Fruit fly (Drosophila melanogaster) whole organism, embryonic: ENCODE results near the gene CG8135.
A peak's percentile ranks its signal among the peaks of the same experiment; 100 is the strongest.

Experiments used
- Abd-B ChIP-seq: fragments of 200-800 bp; sonication (Bioruptor generic); optimal IDR thresholded peaks from 2 replicates; lab custom pipeline; 2018; ENCODE audit warnings: missing biosample characterization, mild to moderate bottlenecking, missing genetic modification characterization, moderate library complexity
- Bdp1 ChIP-seq: fragments of 200-800 bp; sonication (Bioruptor generic); optimal IDR thresholded peaks from 3 replicates; lab custom pipeline; 2016; ENCODE audit warnings: missing biosample characterization, missing genetic modification characterization
- C15 ChIP-seq: fragments of 200-800 bp; sonication (Bioruptor generic); IDR thresholded peaks from 3 replicates; pipeline ENCODE4 v1.3.6; 2022; ENCODE audit warnings: missing biosample characterization, missing genetic modification characterization
- CG10209 ChIP-seq: fragments of 200-800 bp; sonication (Bioruptor generic); optimal IDR thresholded peaks from 3 replicates; lab custom pipeline; 2017; ENCODE audit warnings: missing biosample characterization, mild to moderate bottlenecking, missing genetic modification characterization, missing genetic modification reagents
- CG11093 ChIP-seq: fragments of 200-800 bp; sonication (Bioruptor generic); IDR thresholded peaks from 3 replicates; pipeline ENCODE4 v1.3.6; 2022; ENCODE audit warnings: missing biosample characterization, missing genetic modification characterization
- CG11504 ChIP-seq: fragments of 200-800 bp; sonication (Bioruptor generic); optimal IDR thresholded peaks from 3 replicates; lab custom pipeline; 2019; ENCODE audit warnings: missing biosample characterization, mild to moderate bottlenecking, missing genetic modification characterization, moderate library complexity
- CG12219 ChIP-seq: fragments of 200-800 bp; sonication (Bioruptor generic); optimal IDR thresholded peaks from 3 replicates; lab custom pipeline; 2018; ENCODE audit warnings: missing biosample characterization, mild to moderate bottlenecking, missing genetic modification characterization
- CG13624 ChIP-seq: fragments of 200-800 bp; sonication (Bioruptor generic); optimal IDR thresholded peaks from 2 replicates; lab custom pipeline; 2016; ENCODE audit warnings: missing biosample characterization, missing genetic modification characterization
- CG15011 ChIP-seq: fragments of 200-800 bp; sonication (Bioruptor generic); optimal IDR thresholded peaks from 3 replicates; lab custom pipeline; 2018; ENCODE audit warnings: missing biosample characterization, mild to moderate bottlenecking, missing genetic modification characterization
- CG15696 ChIP-seq: fragments of 200-800 bp; sonication (Bioruptor generic); optimal IDR thresholded peaks from 2 replicates; lab custom pipeline; 2019; ENCODE audit warnings: missing biosample characterization, mild to moderate bottlenecking, missing genetic modification characterization, moderate library complexity
- CG16815 ChIP-seq: fragments of 200-800 bp; sonication (Bioruptor generic); optimal IDR thresholded peaks from 3 replicates; lab custom pipeline; 2017; ENCODE audit warnings: missing biosample characterization, mild to moderate bottlenecking, missing genetic modification characterization
- CG17361 ChIP-seq: fragments of 200-800 bp; sonication (Bioruptor generic); IDR thresholded peaks from 3 replicates; pipeline ENCODE4 v1.3.6; 2022; ENCODE audit warnings: missing biosample characterization, missing genetic modification characterization
- CG1832 ChIP-seq: fragments of 200-800 bp; sonication (Bioruptor generic); optimal IDR thresholded peaks from 2 replicates; lab custom pipeline; 2017; ENCODE audit warnings: missing biosample characterization, mild to moderate bottlenecking, missing genetic modification characterization, inconsistent platforms
- CG18764 ChIP-seq: fragments of 200-800 bp; sonication (Bioruptor generic); optimal IDR thresholded peaks from 3 replicates; lab custom pipeline; 2016; ENCODE audit warnings: missing biosample characterization, missing genetic modification characterization
- CG2129 ChIP-seq: fragments of 200-800 bp; sonication (Bioruptor generic); IDR thresholded peaks from 2 replicates; pipeline ENCODE4 v1.3.6; 2022; ENCODE audit warnings: missing biosample characterization, missing genetic modification characterization; ENCODE audit not compliant: partially characterized antibody
- CG2889 ChIP-seq: fragments of 200-800 bp; sonication (Bioruptor generic); IDR thresholded peaks from 3 replicates; pipeline ENCODE4 v1.3.6; 2022; ENCODE audit warnings: missing biosample characterization, missing genetic modification characterization
- CG3065 ChIP-seq: fragments of 200-800 bp; sonication (Bioruptor generic); optimal IDR thresholded peaks from 2 replicates; lab custom pipeline; 2016; ENCODE audit warnings: missing biosample characterization, missing genetic modification characterization
- CG31224 ChIP-seq: fragments of 200-800 bp; sonication (Bioruptor generic); IDR thresholded peaks from 2 replicates; pipeline ENCODE4 v1.3.6; 2022; ENCODE audit warnings: missing biosample characterization, missing genetic modification characterization
- CG3407 ChIP-seq: fragments of 200-800 bp; sonication (Bioruptor generic); optimal IDR thresholded peaks from 2 replicates; lab custom pipeline; 2018; ENCODE audit warnings: missing biosample characterization, mild to moderate bottlenecking, missing genetic modification characterization
- CG34224 ChIP-seq: fragments of 200-800 bp; sonication (Bioruptor generic); IDR thresholded peaks from 3 replicates; pipeline ENCODE4 v1.3.6; 2022; ENCODE audit warnings: missing biosample characterization, missing genetic modification characterization; ENCODE audit not compliant: partially characterized antibody
- CG3847 ChIP-seq: fragments of 200-800 bp; sonication (Bioruptor generic); IDR thresholded peaks from 2 replicates; pipeline ENCODE4 v1.3.6; 2022; ENCODE audit warnings: missing biosample characterization, missing genetic modification characterization
- CG4424 ChIP-seq: fragments of 200-800 bp; sonication (Bioruptor generic); optimal IDR thresholded peaks from 3 replicates; lab custom pipeline; 2016; ENCODE audit warnings: missing biosample characterization, missing genetic modification characterization
- CG4820 ChIP-seq: fragments of 200-800 bp; sonication (Bioruptor generic); optimal IDR thresholded peaks from 3 replicates; lab custom pipeline; 2016; ENCODE audit warnings: missing biosample characterization, missing genetic modification characterization
- CG8944 ChIP-seq: fragments of 200-800 bp; sonication (Bioruptor generic); optimal IDR thresholded peaks from 3 replicates; lab custom pipeline; 2016; ENCODE audit warnings: missing biosample characterization, missing genetic modification characterization
- CG9932 ChIP-seq: fragments of 200-800 bp; sonication (Bioruptor generic); IDR thresholded peaks from 2 replicates; pipeline ENCODE4 v1.3.6; 2022; ENCODE audit warnings: missing biosample characterization, missing genetic modification characterization
- Dip2 ChIP-seq: fragments of 200-800 bp; sonication (Bioruptor generic); IDR thresholded peaks from 2 replicates; pipeline ENCODE4 v1.3.6; 2022; ENCODE audit warnings: missing biosample characterization, missing genetic modification characterization
- Gug ChIP-seq: fragments of 200-800 bp; sonication (Bioruptor generic); IDR thresholded peaks from 4 replicates; pipeline ENCODE4 v1.3.6; 2022; ENCODE audit warnings: missing biosample characterization, missing genetic modification characterization
- Hand ChIP-seq: fragments of 200-800 bp; sonication (Bioruptor generic); optimal IDR thresholded peaks from 2 replicates; lab custom pipeline; 2017; ENCODE audit warnings: mild to moderate bottlenecking, missing biosample characterization, missing genetic modification reagents, missing genetic modification characterization
- Hr51 ChIP-seq, 2 experiments: fragments of 200-800 bp; sonication (Bioruptor generic); optimal IDR thresholded peaks; 2 replicates in 1 of 2; 3 replicates in 1 of 2; lab custom pipeline; 2016 to 2018; ENCODE audit warnings: missing biosample characterization in 2 of 2, missing genetic modification characterization in 2 of 2, mild to moderate bottlenecking in 1 of 2, moderate library complexity in 1 of 2
- Mes4 ChIP-seq: fragments of 200-800 bp; sonication (Bioruptor generic); optimal IDR thresholded peaks from 2 replicates; lab custom pipeline; 2016; ENCODE audit warnings: missing biosample characterization, missing genetic modification characterization
- Oaz ChIP-seq: fragments of 200-800 bp; sonication (Bioruptor generic); IDR thresholded peaks from 2 replicates; pipeline ENCODE4 v1.3.6; 2022; ENCODE audit warnings: missing biosample characterization, missing genetic modification characterization
- Oli ChIP-seq: fragments of 200-800 bp; sonication (Bioruptor generic); optimal IDR thresholded peaks from 2 replicates; lab custom pipeline; 2018; ENCODE audit warnings: missing biosample characterization, mild to moderate bottlenecking, missing genetic modification characterization, moderate library complexity
- Opbp ChIP-seq: fragments of 200-800 bp; sonication (Bioruptor generic); IDR thresholded peaks from 3 replicates; pipeline ENCODE4 v1.3.6; 2022; ENCODE audit warnings: missing biosample characterization, missing genetic modification characterization; ENCODE audit not compliant: partially characterized antibody
- Sin3A ChIP-seq: fragments of >200 bp; optimal IDR thresholded peaks from 2 replicates; lab custom pipeline; 2018
- Sox102F ChIP-seq: fragments of 200-800 bp; sonication (Bioruptor generic); optimal IDR thresholded peaks from 2 replicates; lab custom pipeline; 2018; ENCODE audit warnings: missing biosample characterization, mild to moderate bottlenecking, missing genetic modification characterization, moderate library complexity
- Spps ChIP-seq: fragments of 200-800 bp; sonication (Bioruptor generic); optimal IDR thresholded peaks from 2 replicates; lab custom pipeline; 2018; ENCODE audit warnings: missing biosample characterization, mild to moderate bottlenecking, missing genetic modification characterization
- br ChIP-seq: fragments of >200 bp; optimal IDR thresholded peaks from 2 replicates; lab custom pipeline; 2017
- btn ChIP-seq: fragments of 200-800 bp; sonication (Bioruptor generic); optimal IDR thresholded peaks from 2 replicates; lab custom pipeline; 2016; ENCODE audit warnings: missing biosample characterization, missing genetic modification characterization
- cad ChIP-seq: fragments of >200 bp; optimal IDR thresholded peaks from 2 replicates; lab custom pipeline; 2017; ENCODE audit warnings: missing biosample characterization, missing genetic modification characterization
- dimm ChIP-seq: fragments of 200-800 bp; sonication (Bioruptor generic); IDR thresholded peaks from 2 replicates; pipeline ENCODE4 v1.3.6; 2022; ENCODE audit warnings: missing biosample characterization, missing genetic modification characterization
- dm ChIP-seq: fragments of 200-800 bp; sonication (Bioruptor generic); optimal IDR thresholded peaks from 3 replicates; lab custom pipeline; 2016; ENCODE audit warnings: missing biosample characterization, missing genetic modification characterization
- gcm2 ChIP-seq: fragments of 200-800 bp; sonication (Bioruptor generic); optimal IDR thresholded peaks from 2 replicates; lab custom pipeline; 2016; ENCODE audit warnings: missing biosample characterization, missing genetic modification characterization
- gfzf ChIP-seq: fragments of 200-800 bp; sonication (Bioruptor generic); optimal IDR thresholded peaks from 2 replicates; lab custom pipeline; 2016; ENCODE audit warnings: missing biosample characterization, mild to moderate bottlenecking, missing genetic modification characterization, moderate library complexity
- ind ChIP-seq: fragments of 200-800 bp; sonication (Bioruptor generic); optimal IDR thresholded peaks from 3 replicates; lab custom pipeline; 2016; ENCODE audit warnings: missing biosample characterization, missing genetic modification characterization
- knrl ChIP-seq: fragments of 200-800 bp; sonication (Bioruptor generic); IDR thresholded peaks from 3 replicates; pipeline ENCODE4 v1.3.6; 2022; ENCODE audit warnings: missing biosample characterization, missing genetic modification characterization; ENCODE audit not compliant: partially characterized antibody
- nerfin-2 ChIP-seq: fragments of 200-800 bp; sonication (Bioruptor generic); IDR thresholded peaks from 2 replicates; pipeline ENCODE4 v1.3.6; 2022; ENCODE audit warnings: missing biosample characterization, missing genetic modification characterization; ENCODE audit not compliant: partially characterized antibody
- phol ChIP-seq: fragments of 200-800 bp; sonication (Bioruptor generic); optimal IDR thresholded peaks from 3 replicates; lab custom pipeline; 2018; ENCODE audit warnings: missing biosample characterization, mild to moderate bottlenecking, missing genetic modification characterization, moderate library complexity
- slbo ChIP-seq: fragments of 200-800 bp; sonication (Bioruptor generic); IDR thresholded peaks from 2 replicates; pipeline ENCODE4 v1.3.6; 2022; ENCODE audit warnings: missing biosample characterization, missing genetic modification characterization
- trem ChIP-seq: fragments of 200-800 bp; optimal IDR thresholded peaks from 3 replicates; lab custom pipeline; 2019; ENCODE audit warnings: missing biosample characterization, mild to moderate bottlenecking, missing genetic modification characterization, moderate library complexity
- vfl ChIP-seq: fragments of 200-800 bp; sonication (Bioruptor generic); optimal IDR thresholded peaks from 2 replicates; lab custom pipeline; 2016; ENCODE audit warnings: missing biosample characterization, missing genetic modification characterization

The CG8135 gene

DNA sequence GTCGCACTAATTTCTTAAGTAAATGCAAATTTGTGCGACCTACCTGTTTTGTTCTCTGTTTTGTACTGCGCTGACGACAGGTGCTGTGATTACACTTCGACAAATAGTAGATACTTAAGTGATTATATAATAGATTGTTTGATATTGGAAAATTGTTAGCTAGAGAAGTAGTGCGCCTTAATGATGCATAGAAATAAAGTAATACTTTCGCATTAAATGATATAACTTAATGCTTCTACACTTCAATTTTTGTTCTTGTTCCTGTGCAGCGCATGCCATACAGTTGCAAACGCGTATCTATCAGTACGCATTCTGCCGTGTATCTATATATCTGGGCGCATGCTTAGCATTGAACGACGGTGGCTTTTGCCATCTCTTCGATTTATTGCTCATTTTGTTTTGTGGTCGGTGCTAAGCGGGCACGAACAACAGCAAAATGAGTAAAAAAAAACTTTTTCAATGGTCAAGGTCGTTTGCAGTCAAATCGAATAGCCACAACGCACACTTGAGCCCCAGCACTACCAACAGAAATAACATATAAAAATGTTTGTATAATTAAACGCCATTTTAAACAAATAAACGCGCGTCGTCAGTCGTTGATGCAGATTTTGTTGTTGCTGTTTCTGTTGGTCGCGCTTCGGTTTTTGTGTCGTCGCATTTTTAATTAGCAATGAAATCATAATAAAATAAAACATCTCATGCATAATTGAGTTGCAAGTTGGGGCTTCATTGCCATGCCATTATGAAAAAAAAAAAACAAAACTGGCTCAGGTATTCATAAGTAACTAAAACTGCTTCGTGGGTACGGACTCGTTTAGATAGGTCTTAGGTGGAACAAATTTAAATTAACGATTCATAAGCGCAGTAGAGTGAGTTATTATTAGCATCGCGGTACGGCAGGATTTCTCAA is 26.4 kb downstream of the CG8135 start (continued):
- no peak for TF ChIP-seq nerfin-2
- no peak for TF ChIP-seq CG34224
- no peak for TF ChIP-seq CG2889
- no peak for TF ChIP-seq CG3847 (GFP tag; lab: Robert Waterston, UW)
- TF ChIP-seq Oaz = no peak
- no peak for TF ChIP-seq Opbp (GFP tag; lab: Robert Waterston, UW)
- no peak for TF ChIP-seq C15
- TF ChIP-seq Mes4 (GFP tag; lab: Kevin White, UChicago) = no peak
- peak; percentile 52 for TF ChIP-seq Oli (tag; lab: Kevin White, UChicago)
- no peak for TF ChIP-seq Gug (GFP tag; lab: Robert Waterston, UW)
- peak; percentile 27 for TF ChIP-seq CG12219 (GFP tag; lab: Kevin White, UChicago)
- TF ChIP-seq CG2129 = no peak
- no peak for TF ChIP-seq CG15011 (GFP tag; lab: Kevin White, UChicago)
- TF ChIP-seq CG11093 (GFP tag; lab: Robert Waterston, UW) = no peak
- no peak for TF ChIP-seq Bdp1 (GFP tag; lab: Kevin White, UChicago)
- TF ChIP-seq CG18764 (GFP tag; lab: Kevin White, UChicago) = no peak
- TF ChIP-seq CG17361 (GFP tag; lab: Robert Waterston, UW) = no peak
- no peak for TF ChIP-seq Spps (tag; lab: Kevin White, UChicago)
- TF ChIP-seq Sin3A = no peak
- no peak for TF ChIP-seq CG15696 (tag; lab: Kevin White, UChicago)
- TF ChIP-seq btn (GFP tag; lab: Kevin White, UChicago) = no peak
- TF ChIP-seq gfzf (GFP tag; lab: Kevin White, UChicago) = no peak
- TF ChIP-seq br (lab: Kevin White, UChicago) = no peak
- no peak for TF ChIP-seq knrl (GFP tag; lab: Robert Waterston, UW)
- no peak for TF ChIP-seq dimm (GFP tag; lab: Robert Waterston, UW)
- TF ChIP-seq CG4424 (GFP tag; lab: Kevin White, UChicago) = no peak
- TF ChIP-seq slbo (GFP tag; lab: Robert Waterston, UW) = peak; percentile 48; the same call in 1 of the 2 replicates
- no peak for TF ChIP-seq Sox102F
- peak; percentile 55 for TF ChIP-seq CG11504 (tag; lab: Kevin White, UChicago)
- no peak for TF ChIP-seq CG1832 (GFP tag; lab: Kevin White, UChicago)
- TF ChIP-seq CG3065 = no peak
- TF ChIP-seq Abd-B = no peak
- TF ChIP-seq cad (GFP tag; lab: Kevin White, UChicago) = no peak
- TF ChIP-seq Hr51 (GFP tag; optimal IDR thresholded peaks at IDR 0.05; lab: Kevin White, UChicago) = peak in 1 of 2 experiments; percentile 60
- 0 out of 2 replicates have a peak, but pooled peaks have one; percentile 12 for TF ChIP-seq CG31224
- no peak for TF ChIP-seq CG10209 (GFP tag; lab: Kevin White, UChicago)
- TF ChIP-seq Dip2 (GFP tag; lab: Robert Waterston, UW) = no peak
- no peak for TF ChIP-seq CG8944
- peak; percentile 17 for TF ChIP-seq phol
- no peak for TF ChIP-seq CG16815 (GFP tag; lab: Kevin White, UChicago)
- no peak for TF ChIP-seq CG13624
- no peak for TF ChIP-seq trem
- peak; percentile 52 for TF ChIP-seq CG9932 (GFP tag; lab: Robert Waterston, UW)
- no peak for TF ChIP-seq gcm2 (GFP tag; lab: Kevin White, UChicago)
- TF ChIP-seq ind (GFP tag; lab: Kevin White, UChicago) = peak; percentile 1
- TF ChIP-seq CG4820 (GFP tag; lab: Kevin White, UChicago) = no peak
- TF ChIP-seq Hand (GFP tag; lab: Kevin White, UChicago) = no peak
- TF ChIP-seq vfl (GFP tag; lab: Kevin White, UChicago) = no peak
- TF ChIP-seq CG3407 (GFP tag; lab: Kevin White, UChicago) = no peak
- no peak for TF ChIP-seq dm
